Fruit fly (Drosophila melanogaster) whole organism, embryonic: ENCODE measurements around the gene Targ2.

Experiments used
- Ada2b ChIP-seq: fragments of 200-800 bp; sonication (Bioruptor generic); IDR thresholded peaks from 2 replicates; pipeline ENCODE4 v1.3.6; 2022; ENCODE audit warnings: missing biosample characterization, missing genetic modification characterization
- CG1024 ChIP-seq: fragments of 200-800 bp; sonication (Bioruptor generic); IDR thresholded peaks from 2 replicates; pipeline ENCODE4 v1.3.6; 2022; ENCODE audit warnings: missing biosample characterization, missing genetic modification characterization
- CG10565 ChIP-seq: fragments of 200-800 bp; sonication (Bioruptor generic); optimal IDR thresholded peaks from 3 replicates; lab custom pipeline; 2016; ENCODE audit warnings: missing biosample characterization, mild to moderate bottlenecking, missing genetic modification characterization
- CG10654 ChIP-seq: fragments of 200-800 bp; sonication (Bioruptor generic); optimal IDR thresholded peaks from 2 replicates; lab custom pipeline; 2016; ENCODE audit warnings: missing biosample characterization, missing genetic modification characterization
- CG13287 ChIP-seq: fragments of 200-800 bp; sonication (Bioruptor generic); IDR thresholded peaks from 2 replicates; pipeline ENCODE4 v1.3.6; 2022; ENCODE audit warnings: missing biosample characterization, missing genetic modification characterization; ENCODE audit not compliant: partially characterized antibody
- CG14667 ChIP-seq: fragments of 200-800 bp; sonication (Bioruptor generic); IDR thresholded peaks from 2 replicates; pipeline ENCODE4 v1.3.6; 2022; ENCODE audit warnings: missing biosample characterization, missing genetic modification characterization
- CG15479 ChIP-seq: fragments of 200-800 bp; sonication (Bioruptor generic); optimal IDR thresholded peaks from 3 replicates; lab custom pipeline; 2019; ENCODE audit warnings: missing biosample characterization, mild to moderate bottlenecking, missing genetic modification characterization, moderate library complexity
- CG16779 ChIP-seq: fragments of 200-800 bp; sonication (Bioruptor generic); IDR thresholded peaks from 2 replicates; pipeline ENCODE4 v1.3.6; 2022; ENCODE audit warnings: missing biosample characterization, missing genetic modification characterization
- CG2116 ChIP-seq: fragments of 200-800 bp; sonication (Bioruptor generic); optimal IDR thresholded peaks from 3 replicates; lab custom pipeline; 2018; ENCODE audit warnings: missing biosample characterization, mild to moderate bottlenecking, missing genetic modification characterization
- CG2889 ChIP-seq: fragments of 200-800 bp; sonication (Bioruptor generic); IDR thresholded peaks from 3 replicates; pipeline ENCODE4 v1.3.6; 2022; ENCODE audit warnings: missing biosample characterization, missing genetic modification characterization
- CG30403 ChIP-seq: fragments of 200-800 bp; sonication (Bioruptor generic); optimal IDR thresholded peaks from 3 replicates; lab custom pipeline; 2016; ENCODE audit warnings: missing biosample characterization, missing genetic modification characterization
- CG34224 ChIP-seq: fragments of 200-800 bp; sonication (Bioruptor generic); IDR thresholded peaks from 3 replicates; pipeline ENCODE4 v1.3.6; 2022; ENCODE audit warnings: missing biosample characterization, missing genetic modification characterization; ENCODE audit not compliant: partially characterized antibody
- CG4360 ChIP-seq: fragments of 200-800 bp; sonication (Bioruptor generic); IDR thresholded peaks from 2 replicates; pipeline ENCODE4 v1.3.6; 2022; ENCODE audit warnings: missing biosample characterization, missing genetic modification characterization
- CG4854 ChIP-seq: fragments of 200-800 bp; sonication (Bioruptor generic); optimal IDR thresholded peaks from 2 replicates; lab custom pipeline; 2016; ENCODE audit warnings: missing biosample characterization, missing genetic modification characterization, inconsistent platforms
- CG6683 ChIP-seq: fragments of 200-800 bp; sonication (Bioruptor generic); optimal IDR thresholded peaks from 2 replicates; lab custom pipeline; 2017; ENCODE audit warnings: missing biosample characterization, mild to moderate bottlenecking, missing genetic modification characterization, missing genetic modification reagents
- CG8281 ChIP-seq: fragments of 200-800 bp; sonication (Bioruptor generic); optimal IDR thresholded peaks from 2 replicates; lab custom pipeline; 2018; ENCODE audit warnings: missing biosample characterization, mild to moderate bottlenecking, missing genetic modification characterization, moderate library complexity
- CG8290 ChIP-seq, 3 experiments: fragments of 200-800 bp; sonication (Bioruptor generic); optimal IDR thresholded peaks; 2 replicates each; lab custom pipeline; 2016 to 2019; ENCODE audit warnings: missing biosample characterization in 3 of 3, missing genetic modification characterization in 3 of 3, mild to moderate bottlenecking in 2 of 3, moderate library complexity in 1 of 3
- CG9609 ChIP-seq: fragments of 200-800 bp; sonication (Bioruptor generic); optimal IDR thresholded peaks from 3 replicates; lab custom pipeline; 2016; ENCODE audit warnings: missing biosample characterization, missing genetic modification characterization
- D19A ChIP-seq: fragments of 200-800 bp; optimal IDR thresholded peaks from 3 replicates; lab custom pipeline; 2019; ENCODE audit warnings: missing biosample characterization, mild to moderate bottlenecking, missing genetic modification characterization, moderate library complexity
- Deaf1 ChIP-seq: fragments of 200-800 bp; optimal IDR thresholded peaks from 3 replicates; lab custom pipeline; 2019; ENCODE audit warnings: missing biosample characterization, mild to moderate bottlenecking, missing genetic modification characterization, moderate library complexity
- Drgx ChIP-seq: fragments of 200-800 bp; sonication (Bioruptor generic); IDR thresholded peaks from 2 replicates; pipeline ENCODE4 v1.3.6; 2022; ENCODE audit warnings: missing biosample characterization, missing genetic modification characterization
- E2f1 ChIP-seq: fragments of 200-800 bp; sonication (Bioruptor generic); IDR thresholded peaks from 2 replicates; pipeline ENCODE4 v1.3.6; 2022; ENCODE audit warnings: missing biosample characterization, missing genetic modification characterization
- ERR ChIP-seq: fragments of 200-800 bp; sonication (Bioruptor generic); optimal IDR thresholded peaks from 2 replicates; lab custom pipeline; 2016; ENCODE audit warnings: missing biosample characterization, missing genetic modification characterization
- HLH4C ChIP-seq: fragments of 200-800 bp; sonication (Bioruptor generic); IDR thresholded peaks from 3 replicates; pipeline ENCODE4 v1.3.6; 2022; ENCODE audit warnings: missing biosample characterization, missing genetic modification characterization; ENCODE audit not compliant: partially characterized antibody
- Hmx ChIP-seq: fragments of 200-800 bp; sonication (Bioruptor generic); optimal IDR thresholded peaks from 2 replicates; lab custom pipeline; 2016; ENCODE audit warnings: missing biosample characterization, missing genetic modification characterization
- Kr ChIP-seq: fragments of 200-800 bp; sonication (Bioruptor generic); optimal IDR thresholded peaks from 2 replicates; lab custom pipeline; 2017; ENCODE audit warnings: missing biosample characterization, mild to moderate bottlenecking, missing genetic modification characterization
- Lim3 ChIP-seq: fragments of 200-800 bp; sonication (Bioruptor generic); IDR thresholded peaks from 2 replicates; pipeline ENCODE4 v1.3.6; 2022; ENCODE audit warnings: missing biosample characterization, missing genetic modification characterization
- Lpt ChIP-seq: fragments of >200 bp; optimal IDR thresholded peaks from 2 replicates; lab custom pipeline; 2018; ENCODE audit warnings: missing biosample characterization, missing genetic modification characterization
- MTF-1 ChIP-seq: fragments of 200-800 bp; sonication (Bioruptor generic); optimal IDR thresholded peaks from 2 replicates; lab custom pipeline; 2018; ENCODE audit warnings: missing biosample characterization, mild to moderate bottlenecking, missing genetic modification characterization, borderline replicate concordance
- Med ChIP-seq: fragments of 200-800 bp; sonication (Bioruptor generic); peaks from one replicate; lab custom pipeline; 2016; ENCODE audit warnings: missing biosample characterization, missing genetic modification characterization, mild to moderate bottlenecking, inconsistent platforms, moderate library complexity
- Six4 ChIP-seq: fragments of 200-800 bp; sonication (Bioruptor generic); optimal IDR thresholded peaks from 2 replicates; lab custom pipeline; 2016; ENCODE audit warnings: missing biosample characterization, missing genetic modification characterization
- Ssrp ChIP-seq: fragments of 200-800 bp; sonication (Bioruptor generic); optimal IDR thresholded peaks from 2 replicates; lab custom pipeline; 2018; ENCODE audit warnings: missing biosample characterization, mild to moderate bottlenecking, missing genetic modification characterization, moderate library complexity
- bbx ChIP-seq: fragments of 200-800 bp; sonication (Bioruptor generic); IDR thresholded peaks from 2 replicates; pipeline ENCODE4 v1.3.6; 2022; ENCODE audit warnings: missing biosample characterization, missing genetic modification characterization; ENCODE audit not compliant: partially characterized antibody
- dmrt11E ChIP-seq: fragments of 200-800 bp; sonication (Bioruptor generic); optimal IDR thresholded peaks from 3 replicates; lab custom pipeline; 2018; ENCODE audit warnings: missing biosample characterization, mild to moderate bottlenecking, missing genetic modification characterization, moderate library complexity
- exex ChIP-seq: fragments of 200-800 bp; sonication (Bioruptor generic); optimal IDR thresholded peaks from 4 replicates; lab custom pipeline; 2018; ENCODE audit warnings: missing biosample characterization, mild to moderate bottlenecking, missing genetic modification characterization, moderate library complexity
- eyg ChIP-seq: fragments of 200-800 bp; sonication (Bioruptor generic); optimal IDR thresholded peaks from 3 replicates; lab custom pipeline; 2016; ENCODE audit warnings: missing biosample characterization, missing genetic modification characterization
- gsb-n ChIP-seq: fragments of 200-800 bp; sonication (Bioruptor generic); optimal IDR thresholded peaks from 3 replicates; lab custom pipeline; 2018; ENCODE audit warnings: missing biosample characterization, mild to moderate bottlenecking, missing genetic modification characterization
- hbn ChIP-seq: fragments of 200-800 bp; sonication (Bioruptor generic); IDR thresholded peaks from 2 replicates; pipeline ENCODE4 v1.3.6; 2022; ENCODE audit warnings: missing biosample characterization, missing genetic modification characterization; ENCODE audit not compliant: partially characterized antibody
- jing ChIP-seq: fragments of 200-800 bp; sonication (Bioruptor generic); optimal IDR thresholded peaks from 2 replicates; lab custom pipeline; 2018; ENCODE audit warnings: missing biosample characterization, mild to moderate bottlenecking, missing genetic modification characterization
- klu ChIP-seq: fragments of 200-800 bp; sonication (Bioruptor generic); IDR thresholded peaks from 2 replicates; pipeline ENCODE4 v1.3.6; 2022; ENCODE audit warnings: missing biosample characterization, missing genetic modification characterization
- lab ChIP-seq: fragments of 200-800 bp; sonication (Bioruptor generic); optimal IDR thresholded peaks from 3 replicates; lab custom pipeline; 2017; ENCODE audit warnings: missing biosample characterization, missing genetic modification characterization, mild to moderate bottlenecking, moderate library complexity, missing genetic modification reagents
- mld ChIP-seq: fragments of 200-800 bp; sonication (Bioruptor generic); IDR thresholded peaks from 3 replicates; pipeline ENCODE4 v1.3.6; 2022; ENCODE audit warnings: missing biosample characterization, missing genetic modification characterization; ENCODE audit not compliant: partially characterized antibody
- org-1 ChIP-seq: fragments of 200-800 bp; sonication (Bioruptor generic); optimal IDR thresholded peaks from 2 replicates; lab custom pipeline; 2017; ENCODE audit warnings: missing biosample characterization, missing genetic modification characterization
- pho ChIP-seq: fragments of 200-800 bp; sonication (Bioruptor generic); optimal IDR thresholded peaks from 2 replicates; lab custom pipeline; 2016; ENCODE audit warnings: missing biosample characterization, missing genetic modification characterization
- ro ChIP-seq: fragments of 200-800 bp; sonication (Bioruptor generic); IDR thresholded peaks from 2 replicates; pipeline ENCODE4 v1.3.6; 2022; ENCODE audit warnings: missing biosample characterization, missing genetic modification characterization
- sim ChIP-seq: fragments of 200-800 bp; sonication (Bioruptor generic); IDR thresholded peaks from 2 replicates; pipeline ENCODE4 v1.3.6; 2022; ENCODE audit warnings: missing biosample characterization, missing genetic modification characterization
- slou ChIP-seq: fragments of 200-800 bp; sonication (Bioruptor generic); optimal IDR thresholded peaks from 3 replicates; lab custom pipeline; 2016; ENCODE audit warnings: missing biosample characterization, missing genetic modification characterization
- sna ChIP-seq: fragments of 200-800 bp; sonication (Bioruptor generic); IDR thresholded peaks from 2 replicates; pipeline ENCODE4 v1.3.6; 2022; ENCODE audit warnings: missing biosample characterization, missing genetic modification characterization; ENCODE audit not compliant: partially characterized antibody
- unpg ChIP-seq: fragments of 200-800 bp; sonication (Bioruptor generic); optimal IDR thresholded peaks from 3 replicates; lab custom pipeline; 2018; ENCODE audit warnings: missing biosample characterization, mild to moderate bottlenecking, missing genetic modification characterization, moderate library complexity
- zen2 ChIP-seq: fragments of 200-800 bp; sonication (Bioruptor generic); IDR thresholded peaks from 3 replicates; pipeline ENCODE4 v1.3.6; 2022; ENCODE audit warnings: missing biosample characterization, missing genetic modification characterization; ENCODE audit not compliant: partially characterized antibody
- zfh1 ChIP-seq: fragments of 200-800 bp; sonication (Bioruptor generic); IDR thresholded peaks from 3 replicates; pipeline ENCODE4 v1.3.6; 2022; ENCODE audit warnings: missing biosample characterization, missing genetic modification characterization

The Targ2 gene

dm6 chr3L:21251381-21251780 is 48.3 kb upstream of the Targ2 start (continued):
- TF ChIP-seq E2f1 (GFP tag; lab: Robert Waterston, UW), result peak; percentile 34; the same call in 1 of the 2 replicates
- no peak for TF ChIP-seq CG2116
- no peak for TF ChIP-seq bbx
- no peak for TF ChIP-seq CG8281 (tag; lab: Kevin White, UChicago)
- no peak for TF ChIP-seq Lim3 (GFP tag; lab: Robert Waterston, UW)
- TF ChIP-seq Kr (GFP tag; lab: Kevin White, UChicago), result no peak
- no peak for TF ChIP-seq unpg (GFP tag; lab: Kevin White, UChicago)
- no peak for TF ChIP-seq jing (GFP tag; lab: Kevin White, UChicago)
- TF ChIP-seq CG13287 (GFP tag; lab: Robert Waterston, UW), result no peak
- no peak for TF ChIP-seq hbn
- TF ChIP-seq CG16779 (GFP tag; lab: Robert Waterston, UW), result no peak
- no peak for TF ChIP-seq org-1 (GFP tag; lab: Kevin White, UChicago)
- TF ChIP-seq eyg (GFP tag; lab: Kevin White, UChicago), result no peak
- TF ChIP-seq CG4360 (GFP tag; lab: Robert Waterston, UW), result no peak
- no peak for TF ChIP-seq Ssrp (tag; lab: Kevin White, UChicago)
- no peak for TF ChIP-seq Deaf1 (tag; lab: Kevin White, UChicago)
- TF ChIP-seq CG10565 (GFP tag; lab: Kevin White, UChicago), result no peak
- TF ChIP-seq zfh1, result peak; percentile 49; the same call in 1 of the 3 replicates
- no peak for TF ChIP-seq sna (GFP tag; lab: Robert Waterston, UW)
- no peak for TF ChIP-seq Lpt (GFP tag; lab: Kevin White, UChicago)
- TF ChIP-seq ro (GFP tag; lab: Robert Waterston, UW), result no peak
- peak; percentile 1 for TF ChIP-seq CG30403 (GFP tag; lab: Kevin White, UChicago)
- no peak for TF ChIP-seq CG4854 (GFP tag; lab: Kevin White, UChicago)
- no peak for TF ChIP-seq gsb-n (tag; lab: Kevin White, UChicago)
- TF ChIP-seq dmrt11E, result no peak
- TF ChIP-seq ERR (GFP tag; lab: Kevin White, UChicago), result no peak
- no peak for TF ChIP-seq klu (GFP tag; lab: Robert Waterston, UW)
- no peak for TF ChIP-seq HLH4C (GFP tag; lab: Robert Waterston, UW)
- TF ChIP-seq zen2 (GFP tag; lab: Robert Waterston, UW), result no peak
- TF ChIP-seq Hmx (GFP tag; lab: Kevin White, UChicago), result no peak
- TF ChIP-seq Drgx (GFP tag; lab: Robert Waterston, UW), result peak; percentile 41
- TF ChIP-seq MTF-1 (GFP tag; lab: Kevin White, UChicago), result no peak
- TF ChIP-seq lab (GFP tag; lab: Kevin White, UChicago), result no peak
- TF ChIP-seq exex (tag; lab: Kevin White, UChicago), result no peak
- no peak for TF ChIP-seq sim (GFP tag; lab: Robert Waterston, UW)
- TF ChIP-seq mld (GFP tag; lab: Robert Waterston, UW), result no peak
- TF ChIP-seq CG2889 (GFP tag; lab: Robert Waterston, UW), result 0 out of 3 replicates have a peak, but pooled peaks have one; percentile 22
- no peak for TF ChIP-seq Six4 (GFP tag; lab: Kevin White, UChicago)
- TF ChIP-seq CG34224, result no peak
- TF ChIP-seq Med, result peak; percentile 84
- no peak for TF ChIP-seq D19A (tag; lab: Kevin White, UChicago)
- TF ChIP-seq CG15479 (GFP tag; lab: Kevin White, UChicago), result no peak
- no peak for TF ChIP-seq slou
- TF ChIP-seq Ada2b (GFP tag; lab: Robert Waterston, UW), result no peak
- no peak for TF ChIP-seq CG8290 (GFP tag; optimal IDR thresholded peaks at IDR 0.05; lab: Kevin White, UChicago)
- TF ChIP-seq CG8290 (tag; optimal IDR thresholded peaks at IDR 0.05; lab: Kevin White, UChicago), result peak in 1 of 2 experiments; percentile 16
- TF ChIP-seq CG10654 (GFP tag; lab: Kevin White, UChicago), result no peak
- TF ChIP-seq CG1024 (GFP tag; lab: Robert Waterston, UW), result no peak
- TF ChIP-seq CG6683 (GFP tag; lab: Kevin White, UChicago), result no peak
- TF ChIP-seq CG14667, result no peak
- no peak for TF ChIP-seq CG9609 (GFP tag; lab: Kevin White, UChicago)
- no peak for TF ChIP-seq pho (GFP tag; lab: Kevin White, UChicago)
